Worm (Caenorhabditis elegans) whole organism, mixed stage, embryonic: Measurements from ENCODE around the gene C49C3.21.

Experiments used
- bed-3 ChIP-seq: fragments of 200-800 bp; sonication (Bioruptor generic); optimal IDR thresholded peaks from 3 replicates; lab custom pipeline; 2018; ENCODE audit warnings: mild to moderate bottlenecking, missing genetic modification characterization, moderate library complexity, missing compliant biosample characterization
- mab-5 ChIP-seq: fragments of 150-350 bp; optimal IDR thresholded peaks from 2 replicates; lab custom pipeline; 2014; ENCODE audit warnings: missing biosample characterization, missing genetic modification characterization
- nhr-12 ChIP-seq: fragments of 150-350 bp; optimal IDR thresholded peaks from 2 replicates; lab custom pipeline; 2014; ENCODE audit warnings: missing biosample characterization, missing genetic modification characterization
- nhr-237 ChIP-seq: fragments of 150-350 bp; optimal IDR thresholded peaks from 2 replicates; lab custom pipeline; 2014; ENCODE audit warnings: missing biosample characterization, missing genetic modification characterization
- pha-4 ChIP-seq: fragments of 150-350 bp; optimal IDR thresholded peaks from 2 replicates; lab custom pipeline; 2018; ENCODE audit warnings: missing biosample characterization, missing genetic modification reagents, missing genetic modification characterization
- snpc-4 ChIP-seq: fragments of 150-350 bp; optimal IDR thresholded peaks from 2 replicates; lab custom pipeline; 2014; ENCODE audit warnings: missing biosample characterization, missing genetic modification characterization
- unc-62 ChIP-seq: fragments of 150-350 bp; optimal IDR thresholded peaks from 2 replicates; lab custom pipeline; 2014; ENCODE audit warnings: missing biosample characterization, missing genetic modification reagents, missing genetic modification characterization
- ztf-11 ChIP-seq: fragments of 150-350 bp; optimal IDR thresholded peaks from 2 replicates; lab custom pipeline; 2014; ENCODE audit warnings: missing biosample characterization, missing genetic modification characterization

ce11 chrIV:17382029-17382428 is 39.3 kb downstream of the C49C3.21 start, which contains the start of gene C30H6.8:
- TF ChIP-seq ztf-11 (tag; lab: Kevin White, UChicago), result no peak
- no peak for TF ChIP-seq snpc-4 (tag; lab: Kevin White, UChicago)
- no peak for TF ChIP-seq nhr-237 (tag; lab: Kevin White, UChicago)
- TF ChIP-seq nhr-12 (tag; lab: Kevin White, UChicago), result no peak
- no peak for TF ChIP-seq pha-4 (tag; lab: Kevin White, UChicago)
- no peak for TF ChIP-seq mab-5
- TF ChIP-seq unc-62 (GFP tag; lab: Kevin White, UChicago), result no peak
- no peak for TF ChIP-seq bed-3
